Fruit fly (Drosophila melanogaster): ENCODE measurements around the gene CG17896.

The CG17896 gene

DNA sequence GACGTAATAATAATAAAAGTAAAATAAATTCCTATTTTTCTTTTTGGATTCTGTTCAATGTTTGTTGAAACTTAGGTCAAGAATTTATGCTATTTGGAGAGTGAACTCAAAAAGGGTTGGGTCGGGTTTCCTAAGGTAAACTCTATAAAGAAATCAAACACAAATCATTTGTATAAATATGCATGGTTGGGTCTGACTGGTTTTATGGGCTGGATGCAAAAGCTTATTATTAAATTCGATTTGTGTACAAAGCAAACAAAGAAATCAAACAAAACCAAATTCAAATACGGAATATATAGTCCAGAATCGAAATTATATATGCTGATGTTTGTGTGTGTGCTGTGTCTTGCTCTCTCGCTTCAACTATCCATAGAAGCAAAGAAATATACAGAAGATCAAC, 22.4 kb upstream of the CG17896 start:
- no peak for TF ChIP-seq ttk (optimal IDR thresholded peaks at IDR 0.05)
- TF ChIP-seq Sin3A (optimal IDR thresholded peaks at IDR 0.05): no peak
- no peak for TF ChIP-seq psq (optimal IDR thresholded peaks at IDR 0.05)
- TF ChIP-seq h (optimal IDR thresholded peaks at IDR 0.05): no peak
- TF ChIP-seq insv (optimal IDR thresholded peaks at IDR 0.05): no peak
- no peak for TF ChIP-seq Myc (optimal IDR thresholded peaks at IDR 0.05)

DNA sequence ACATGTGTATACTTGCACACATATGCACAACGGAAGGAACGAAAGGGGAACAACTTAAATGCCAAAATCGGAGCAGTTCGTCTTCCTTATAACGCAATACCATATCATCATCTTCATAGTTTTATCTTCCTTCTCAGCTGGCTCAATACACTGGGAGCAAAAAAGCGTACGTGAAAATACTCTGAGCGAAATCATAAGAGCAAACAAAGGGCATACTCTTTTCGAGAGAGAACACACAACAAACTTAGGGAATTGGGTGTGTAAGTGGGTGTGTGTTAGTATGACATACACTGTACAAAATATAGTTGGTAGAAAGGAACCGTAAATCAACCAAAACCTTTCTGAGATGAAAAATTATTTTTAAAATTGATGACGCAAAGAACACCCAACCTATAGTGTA, 19.2 kb upstream of the CG17896 start:
- TF ChIP-seq h (optimal IDR thresholded peaks at IDR 0.05) (no peak), ttk (optimal IDR thresholded peaks at IDR 0.05) (no peak), Myc (optimal IDR thresholded peaks at IDR 0.05) (no peak), Sin3A (optimal IDR thresholded peaks at IDR 0.05) (no peak), psq (optimal IDR thresholded peaks at IDR 0.05) (no peak), insv (optimal IDR thresholded peaks at IDR 0.05) (no peak)

DNA sequence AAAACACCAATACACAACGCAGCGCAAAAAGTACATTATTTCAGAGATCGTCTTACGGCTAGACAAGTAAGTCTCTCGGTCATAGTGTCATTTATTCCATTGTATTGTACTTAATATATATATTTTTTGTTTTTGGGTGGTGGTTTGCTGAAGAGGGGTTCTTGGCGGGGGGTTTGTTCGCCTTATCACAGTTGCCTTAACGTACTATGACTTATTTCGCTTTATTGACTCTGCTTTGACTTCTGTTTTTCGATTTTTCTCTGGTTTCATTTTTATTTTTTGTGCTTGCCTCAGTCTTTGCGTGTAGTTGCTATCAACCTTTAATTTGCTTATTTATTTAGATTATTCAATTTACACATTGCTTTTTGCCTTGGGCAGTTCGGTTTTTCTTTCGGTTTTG, 17.2 kb upstream of the CG17896 start:
- no peak for TF ChIP-seq insv (optimal IDR thresholded peaks at IDR 0.05)
- no peak for TF ChIP-seq h (optimal IDR thresholded peaks at IDR 0.05)
- no peak for TF ChIP-seq ttk (optimal IDR thresholded peaks at IDR 0.05)
- no peak for TF ChIP-seq psq (optimal IDR thresholded peaks at IDR 0.05)
- no peak for TF ChIP-seq Myc (optimal IDR thresholded peaks at IDR 0.05)
- no peak for TF ChIP-seq Sin3A (optimal IDR thresholded peaks at IDR 0.05)

DNA sequence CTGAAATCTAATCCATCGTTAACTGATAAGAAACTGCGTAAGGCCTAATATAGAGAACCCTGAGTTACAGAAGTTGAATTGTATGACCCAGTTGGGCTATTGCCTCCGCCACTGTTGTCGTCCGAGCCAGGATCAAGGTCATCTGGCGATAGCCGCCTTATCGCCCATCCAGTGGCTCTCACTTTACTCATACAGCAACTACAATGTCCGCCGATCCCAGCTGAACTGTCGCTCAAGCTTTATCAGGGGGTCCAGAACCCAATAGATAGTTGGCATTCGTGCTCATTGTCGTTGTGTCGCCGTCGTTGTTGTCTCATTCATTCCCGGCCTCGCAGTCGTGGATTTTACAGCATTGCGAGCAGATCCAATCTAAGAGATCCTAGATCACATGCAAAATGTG, 15.8 kb upstream of the CG17896 start, which contains the start of gene arg:
Gene arg, plus strand, starts transcription at position 319 of the 400 bp plus-strand sequence.
- TF ChIP-seq psq (optimal IDR thresholded peaks at IDR 0.05) (no peak), Myc (optimal IDR thresholded peaks at IDR 0.05) (no peak), ttk (optimal IDR thresholded peaks at IDR 0.05) (no peak), h (optimal IDR thresholded peaks at IDR 0.05) (no peak), insv (optimal IDR thresholded peaks at IDR 0.05) (no peak), Sin3A (optimal IDR thresholded peaks at IDR 0.05) (no peak)

DNA sequence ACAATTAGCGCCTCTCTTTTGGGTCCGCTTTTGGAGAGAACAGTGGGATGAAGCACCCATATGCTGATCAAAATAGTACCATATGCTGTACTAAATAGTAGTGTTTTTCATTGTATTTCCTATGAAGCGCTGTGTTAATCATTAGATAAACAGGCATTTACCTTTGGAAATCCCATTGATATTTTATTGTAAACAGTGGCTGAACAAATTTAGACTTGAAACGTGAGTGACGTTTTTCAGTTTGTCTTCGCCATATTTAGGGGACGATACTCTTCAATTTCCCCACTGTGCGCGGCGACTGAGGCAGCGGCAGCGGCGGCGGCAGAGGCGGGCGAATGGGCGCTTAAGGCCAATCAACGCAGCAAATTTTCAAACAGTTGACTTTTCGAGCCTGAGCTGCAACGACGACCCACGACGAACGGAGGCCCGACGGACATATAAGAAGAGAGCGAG, 6.3 kb upstream of the CG17896 start:
- TF ChIP-seq ttk (optimal IDR thresholded peaks at IDR 0.05) (no peak), psq (optimal IDR thresholded peaks at IDR 0.05) (no peak), Myc (optimal IDR thresholded peaks at IDR 0.05) (no peak), insv (optimal IDR thresholded peaks at IDR 0.05) (no peak), Sin3A (optimal IDR thresholded peaks at IDR 0.05) (no peak), h (optimal IDR thresholded peaks at IDR 0.05) (no peak)

DNA sequence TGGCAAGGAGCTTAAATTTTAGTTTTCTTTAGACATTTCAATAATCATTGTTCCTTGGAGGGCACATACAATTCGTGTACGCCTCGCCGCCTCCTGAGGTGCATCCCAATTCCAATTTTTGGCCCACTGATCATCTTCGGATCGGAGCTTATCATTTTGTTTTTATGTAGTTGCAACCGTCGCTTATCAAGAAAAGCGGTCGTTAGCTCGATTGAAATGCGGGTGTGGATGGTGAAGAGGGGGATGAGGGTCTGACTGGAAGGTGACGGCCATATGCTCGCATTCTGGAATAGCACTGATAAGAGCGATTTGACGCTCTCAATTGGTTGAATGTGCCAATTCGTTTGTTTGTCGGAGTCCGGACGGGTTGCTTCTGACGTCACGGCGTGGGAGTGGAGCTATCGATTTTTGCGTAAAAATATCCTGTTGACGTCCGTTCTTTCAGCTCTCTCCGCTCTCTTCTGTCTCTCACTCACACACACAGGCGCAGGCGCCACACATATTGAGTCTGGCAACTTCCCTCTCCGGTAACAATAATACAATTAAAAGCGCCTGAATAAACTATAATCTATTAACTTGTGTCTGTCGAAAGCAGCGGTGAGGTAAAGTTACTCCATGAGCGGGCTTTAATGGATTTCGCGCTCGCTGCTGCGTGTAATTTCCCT, 5.8 kb upstream of the CG17896 start:
- TF ChIP-seq insv (optimal IDR thresholded peaks at IDR 0.05) (no peak), ttk (optimal IDR thresholded peaks at IDR 0.05) (no peak), Sin3A (optimal IDR thresholded peaks at IDR 0.05) (no peak), h (optimal IDR thresholded peaks at IDR 0.05) (no peak), Myc (optimal IDR thresholded peaks at IDR 0.05) (no peak), psq (optimal IDR thresholded peaks at IDR 0.05) (no peak)

DNA sequence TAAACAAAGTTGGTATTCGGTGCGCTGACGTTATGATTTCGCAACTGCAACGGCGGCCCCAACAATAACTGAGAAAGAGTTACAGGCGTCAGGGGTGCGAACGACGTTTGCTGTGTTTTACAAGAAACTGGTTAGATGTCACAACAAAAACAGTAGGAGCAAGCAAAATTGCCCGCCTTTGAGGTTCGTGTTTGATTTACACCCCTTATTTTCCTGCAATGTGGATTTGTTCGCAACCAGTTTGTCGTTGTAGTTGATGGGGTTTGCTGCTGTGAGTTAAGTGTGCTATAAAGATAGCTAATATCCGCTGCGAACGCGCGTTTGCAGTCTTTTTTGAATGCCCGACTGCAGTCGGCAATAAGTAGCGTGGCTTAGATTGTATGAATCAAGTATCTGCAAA, 5.1 kb upstream of the CG17896 start:
- no peak for TF ChIP-seq Myc (optimal IDR thresholded peaks at IDR 0.05)
- TF ChIP-seq h (optimal IDR thresholded peaks at IDR 0.05): no peak
- no peak for TF ChIP-seq psq (optimal IDR thresholded peaks at IDR 0.05)
- TF ChIP-seq ttk (optimal IDR thresholded peaks at IDR 0.05): no peak
- TF ChIP-seq Sin3A (optimal IDR thresholded peaks at IDR 0.05): no peak

DNA sequence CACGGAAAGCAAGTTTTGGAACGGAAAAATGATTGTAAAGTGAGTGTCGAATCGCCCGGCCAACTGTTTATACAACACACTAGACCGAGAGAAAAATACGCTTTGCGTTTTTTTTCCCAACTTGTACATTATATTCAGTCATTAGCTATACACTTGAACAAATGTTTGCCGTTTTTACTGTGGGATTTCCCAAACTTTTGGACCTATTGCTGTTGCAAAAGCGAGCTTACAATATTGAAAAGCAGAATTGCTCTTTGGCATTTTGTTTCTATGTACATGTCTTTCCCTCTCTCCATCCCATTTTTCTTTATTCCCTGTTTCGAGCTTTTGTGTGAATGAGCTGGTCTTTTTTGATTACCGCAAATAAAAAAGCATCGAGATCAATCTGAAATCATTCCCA, 4.1 kb upstream of the CG17896 start:
- TF ChIP-seq insv (optimal IDR thresholded peaks at IDR 0.05): no peak
- no peak for TF ChIP-seq Sin3A (optimal IDR thresholded peaks at IDR 0.05)
- no peak for TF ChIP-seq ttk (optimal IDR thresholded peaks at IDR 0.05)
- TF ChIP-seq psq (optimal IDR thresholded peaks at IDR 0.05): no peak
- no peak for TF ChIP-seq Myc (optimal IDR thresholded peaks at IDR 0.05)
- TF ChIP-seq h (optimal IDR thresholded peaks at IDR 0.05): no peak

DNA sequence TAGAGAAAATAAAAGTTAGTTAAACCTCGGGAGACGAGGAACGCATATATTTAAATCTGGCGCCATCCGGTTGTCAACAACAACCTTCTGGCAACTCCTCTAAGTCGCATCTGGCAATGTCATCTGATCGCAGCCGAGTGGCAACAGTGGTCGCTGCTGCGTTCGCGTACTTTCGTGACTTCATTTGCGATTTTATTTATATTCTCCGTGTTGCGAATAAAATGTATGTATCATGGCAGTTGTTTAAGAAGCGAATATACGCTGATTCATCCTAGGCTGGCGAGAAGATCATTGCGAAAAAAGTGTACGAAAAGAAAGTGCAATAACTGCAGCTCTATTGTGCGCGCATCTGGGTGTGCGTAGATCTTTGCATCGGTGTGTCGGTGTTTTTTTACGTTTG, 3.0 kb upstream of the CG17896 start, which contains the start of gene svr:
Gene svr, plus strand, starts transcription at position 121 of the 400 bp plus-strand sequence.
- TF ChIP-seq Myc (optimal IDR thresholded peaks at IDR 0.05): no peak
- TF ChIP-seq insv (optimal IDR thresholded peaks at IDR 0.05): no peak
- no peak for TF ChIP-seq h (optimal IDR thresholded peaks at IDR 0.05)
- TF ChIP-seq Sin3A (optimal IDR thresholded peaks at IDR 0.05): no peak
- no peak for TF ChIP-seq ttk (optimal IDR thresholded peaks at IDR 0.05)
- no peak for TF ChIP-seq psq (optimal IDR thresholded peaks at IDR 0.05)

DNA sequence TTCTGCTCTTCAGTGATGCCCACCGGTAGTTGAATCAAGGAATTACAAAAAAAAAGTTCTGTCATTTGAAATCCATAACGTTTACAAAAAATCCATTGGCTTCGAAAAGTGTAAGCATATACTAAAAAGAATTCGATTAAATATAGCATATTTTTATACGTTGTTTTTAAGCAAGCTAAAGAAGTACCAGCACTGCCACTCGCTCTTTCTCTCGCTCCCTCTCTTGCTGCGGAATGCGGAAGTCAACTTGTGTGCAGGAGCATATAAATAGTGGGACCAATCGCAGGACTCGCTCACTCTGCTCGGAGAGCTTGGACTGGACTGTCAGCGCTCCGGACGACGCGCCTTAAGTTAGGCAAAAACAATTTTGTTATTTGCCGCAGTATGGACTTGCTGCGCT, 1.3 kb upstream of the CG17896 start, which contains the start of gene CG17778:
Gene CG17778, plus strand, starts transcription at position 8 of the 400 bp plus-strand sequence.
- TF ChIP-seq insv (optimal IDR thresholded peaks at IDR 0.05) (no peak), psq (optimal IDR thresholded peaks at IDR 0.05) (no peak), Sin3A (optimal IDR thresholded peaks at IDR 0.05) (no peak), Myc (optimal IDR thresholded peaks at IDR 0.05) (no peak), h (optimal IDR thresholded peaks at IDR 0.05) (no peak), ttk (optimal IDR thresholded peaks at IDR 0.05) (no peak)

DNA sequence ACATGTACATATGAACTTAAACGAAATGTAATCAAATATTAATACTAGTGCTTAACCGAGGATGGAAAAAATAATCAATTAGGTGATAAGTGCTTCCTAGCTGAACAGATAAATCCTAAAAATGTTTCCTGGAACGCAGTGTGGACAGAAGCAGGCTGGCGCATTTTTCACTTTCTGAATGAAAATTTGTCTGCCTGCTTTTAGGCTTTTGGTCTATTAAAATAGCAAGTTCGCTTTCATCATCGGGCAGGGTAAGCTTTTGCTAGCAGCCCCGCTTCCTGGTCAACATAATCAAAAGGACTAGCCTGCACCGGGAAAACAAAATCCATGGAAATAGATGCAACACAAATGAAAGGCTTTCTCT, 878 bp upstream of the CG17896 start:
- TF ChIP-seq Myc (optimal IDR thresholded peaks at IDR 0.05) (no peak), h (optimal IDR thresholded peaks at IDR 0.05) (no peak), insv (optimal IDR thresholded peaks at IDR 0.05) (no peak), ttk (optimal IDR thresholded peaks at IDR 0.05) (no peak), psq (optimal IDR thresholded peaks at IDR 0.05) (no peak), Sin3A (optimal IDR thresholded peaks at IDR 0.05) (no peak)

DNA sequence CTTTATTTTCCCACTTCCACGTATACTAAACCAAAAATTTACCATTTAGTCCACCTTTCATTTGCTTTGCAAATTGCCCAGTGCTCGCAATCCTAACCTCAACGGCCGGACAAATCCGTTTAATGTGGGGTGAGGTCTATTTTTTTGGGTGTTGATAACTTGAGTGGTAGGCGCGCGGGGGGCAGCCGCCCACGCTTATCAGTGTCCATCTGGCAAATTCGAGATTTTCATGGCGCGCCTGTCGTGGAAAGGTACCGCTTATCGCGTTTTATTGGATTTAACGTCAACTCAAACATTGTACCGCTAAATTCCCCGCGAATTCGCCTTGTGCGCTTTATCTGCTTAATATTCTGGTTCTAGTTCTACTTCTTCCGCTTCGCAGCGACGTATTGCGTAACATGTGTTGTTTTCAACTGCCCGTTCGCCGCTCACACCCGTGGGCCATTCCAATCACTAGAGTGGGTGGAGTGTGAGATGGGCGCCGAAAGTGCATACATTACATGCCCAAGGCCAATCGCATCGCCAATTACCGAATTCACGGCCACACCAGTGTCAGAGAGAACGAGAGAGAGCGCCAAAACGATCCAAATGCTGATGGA, 495 bp downstream of the CG17896 start:
- TF ChIP-seq insv (optimal IDR thresholded peaks at IDR 0.05) (no peak), h (optimal IDR thresholded peaks at IDR 0.05) (no peak), ttk (optimal IDR thresholded peaks at IDR 0.05) (no peak), psq (optimal IDR thresholded peaks at IDR 0.05) (no peak), Sin3A (optimal IDR thresholded peaks at IDR 0.05) (no peak), Myc (optimal IDR thresholded peaks at IDR 0.05) (no peak)
